Worm (Caenorhabditis elegans): Measurements from ENCODE around the gene C33H5.1.

C33H5.1 gene

DNA sequence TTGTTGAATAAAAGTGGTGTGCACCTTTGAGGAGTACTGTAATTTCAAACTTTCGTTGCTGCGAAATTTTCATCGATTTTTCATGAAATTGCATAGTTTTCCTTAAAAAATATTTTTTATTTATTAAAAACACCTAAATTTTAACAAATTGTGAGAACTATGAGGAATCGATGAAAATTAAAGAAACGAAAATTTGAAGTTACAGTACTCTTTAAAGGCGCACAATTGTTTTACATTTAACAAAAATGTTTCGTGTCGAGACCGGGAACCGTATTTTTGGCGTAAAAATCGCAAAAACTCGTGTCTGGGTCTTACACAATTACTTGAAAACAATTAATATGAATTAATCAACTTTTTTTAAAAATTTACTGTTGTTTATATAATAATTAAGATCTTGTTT, 38.5 kb upstream of the C33H5.1 start, which contains the start of gene rdl-1:
TSS of gene rdl-1 (minus strand) at position 101 of the 400 bp plus-strand sequence.
- TF ChIP-seq daf-12 (tag; optimal IDR thresholded peaks at IDR 0.05) (no peak), zag-1 (tag; optimal IDR thresholded peaks at IDR 0.05) (no peak), ceh-28 (tag; optimal IDR thresholded peaks at IDR 0.05) (no peak), sea-2 (GFP tag; optimal IDR thresholded peaks at IDR 0.05) (no peak), nfya-1 (tag; optimal IDR thresholded peaks at IDR 0.05; ENCODE audit: insufficient read depth) (no peak), nhr-43 (tag; optimal IDR thresholded peaks at IDR 0.05; ENCODE audit: poor library complexity, severe bottlenecking) (no peak)

DNA sequence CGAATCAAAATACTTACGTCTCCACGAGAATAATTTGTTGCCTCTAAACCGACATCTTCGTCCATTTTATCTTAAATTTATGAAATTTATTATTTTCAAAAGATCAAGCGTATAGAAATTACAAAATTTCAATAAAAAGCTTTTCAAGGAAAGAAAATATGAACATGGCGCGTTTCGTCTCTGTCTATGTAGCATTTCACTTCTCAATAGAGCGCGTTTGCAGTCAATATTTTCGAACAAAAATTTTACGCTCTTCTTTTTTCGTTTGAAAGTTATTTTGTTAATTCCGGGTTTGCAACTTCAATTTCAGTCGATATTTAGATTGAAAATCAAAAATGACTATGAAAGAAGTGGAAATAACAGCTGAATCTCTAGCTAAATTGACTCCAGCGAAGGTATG, 34.5 kb upstream of the C33H5.1 start, which contains the start of the genes hcf-1 and swd-2.2:
TSS of gene hcf-1 (minus strand) at position 70 of the 400 bp plus-strand sequence.
TSS of gene swd-2.2 (plus strand) at position 206 of the 400 bp plus-strand sequence.
- TF ChIP-seq pha-4 (tag; optimal IDR thresholded peaks at IDR 0.05) = peak; percentile 72
- TF ChIP-seq nhr-77 (tag; optimal IDR thresholded peaks at IDR 0.05) = no peak
- peak; percentile 3 for TF ChIP-seq elt-2 (tag; optimal IDR thresholded peaks at IDR 0.05)
- peak; percentile 5 for TF ChIP-seq R02D3.7 (tag; optimal IDR thresholded peaks at IDR 0.05)
- TF ChIP-seq nhr-23 (tag; optimal IDR thresholded peaks at IDR 0.05) = peak; percentile 28
- peak; percentile 75 for TF ChIP-seq lin-15B (tag; optimal IDR thresholded peaks at IDR 0.05)
- TF ChIP-seq lsy-12 (tag; optimal IDR thresholded peaks at IDR 0.05) = no peak
- TF ChIP-seq snpc-4 (tag; optimal IDR thresholded peaks at IDR 0.05) = peak; percentile 13

DNA sequence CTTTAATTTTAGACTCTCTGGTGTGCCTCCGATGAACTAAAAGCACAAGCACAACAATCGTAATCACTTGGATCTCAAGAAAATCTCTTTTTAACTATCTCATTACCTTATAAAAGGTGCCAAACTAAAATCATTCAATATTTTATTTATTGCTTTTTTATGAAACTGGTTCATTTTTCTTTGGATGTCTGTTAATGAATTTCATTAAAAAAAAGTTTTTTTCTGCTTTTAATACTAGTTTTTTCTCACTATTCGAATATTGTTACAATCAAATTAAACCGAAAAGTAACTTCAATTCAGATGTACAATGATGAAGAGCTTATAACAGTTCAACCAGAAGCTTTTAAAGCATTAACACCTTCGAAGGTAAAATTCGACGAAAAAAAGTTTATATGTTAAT, 33.0 kb upstream of the C33H5.1 start, which contains the start of gene swd-2.1:
TSS of gene swd-2.1 (plus strand) at position 301 of the 400 bp plus-strand sequence.
- TF ChIP-seq daf-12 (tag; optimal IDR thresholded peaks at IDR 0.05) (no peak), nhr-43 (tag; optimal IDR thresholded peaks at IDR 0.05; ENCODE audit: poor library complexity, severe bottlenecking) (no peak), aly-2 (tag; optimal IDR thresholded peaks at IDR 0.05) (no peak), ceh-82 (tag; optimal IDR thresholded peaks at IDR 0.05) (no peak), elt-3 (tag; optimal IDR thresholded peaks at IDR 0.05) (no peak), mdl-1 (tag; optimal IDR thresholded peaks at IDR 0.05) (no peak), pha-4 (tag; optimal IDR thresholded peaks at IDR 0.05) (no peak), ztf-4 (tag; optimal IDR thresholded peaks at IDR 0.05) (no peak), nfya-1 (tag; optimal IDR thresholded peaks at IDR 0.05; ENCODE audit: insufficient read depth) (no peak), ama-1 (optimal IDR thresholded peaks at IDR 0.05) (no peak), jun-1 (tag; optimal IDR thresholded peaks at IDR 0.05) (no peak), fkh-10 (GFP tag; optimal IDR thresholded peaks at IDR 0.05) (no peak), mml-1 (tag; optimal IDR thresholded peaks at IDR 0.05) (no peak)

DNA sequence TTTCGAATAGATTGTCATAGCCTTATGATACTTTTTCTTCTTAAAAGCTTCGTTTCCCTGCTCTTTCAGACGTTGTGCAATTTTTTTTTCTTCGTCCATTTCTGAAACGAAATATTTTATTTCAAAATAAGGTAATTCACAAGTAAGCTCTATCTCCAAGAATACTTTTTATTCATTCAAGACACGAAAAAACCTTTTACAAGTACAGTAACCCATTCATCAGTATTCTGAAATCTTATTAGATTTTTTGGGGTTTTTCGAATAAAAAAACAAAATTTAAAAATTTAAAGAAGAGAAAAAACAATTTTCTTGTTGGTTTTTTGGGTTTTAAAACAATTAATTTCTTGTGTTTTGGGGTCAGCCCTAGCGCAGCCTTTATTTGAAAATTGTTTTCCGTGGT, 29.8 kb upstream of the C33H5.1 start, which contains the start of gene rpap-3:
TSS of gene rpap-3 (minus strand) at position 101 of the 400 bp plus-strand sequence.
- TF ChIP-seq pqm-1 (tag; optimal IDR thresholded peaks at IDR 0.05) (no peak), nhr-12 (tag; optimal IDR thresholded peaks at IDR 0.05) (no peak), ceh-16 (tag; optimal IDR thresholded peaks at IDR 0.05) (no peak), mml-1 (tag; optimal IDR thresholded peaks at IDR 0.05) (no peak), zag-1 (tag; optimal IDR thresholded peaks at IDR 0.05) (no peak), daf-12 (tag; optimal IDR thresholded peaks at IDR 0.05) (no peak), nfya-1 (tag; optimal IDR thresholded peaks at IDR 0.05; ENCODE audit: insufficient read depth) (no peak), eor-1 (tag; optimal IDR thresholded peaks at IDR 0.05) (no peak), R02D3.7 (tag; optimal IDR thresholded peaks at IDR 0.05) (no peak), jun-1 (tag; optimal IDR thresholded peaks at IDR 0.05) (no peak), nhr-67 (tag; optimal IDR thresholded peaks at IDR 0.05) (no peak), tbx-2 (tag; optimal IDR thresholded peaks at IDR 0.05) (no peak), egl-5 (tag; optimal IDR thresholded peaks at IDR 0.05) (no peak), aly-2 (tag; optimal IDR thresholded peaks at IDR 0.05) (no peak), elt-3 (tag; optimal IDR thresholded peaks at IDR 0.05) (no peak), ztf-11 (tag; optimal IDR thresholded peaks at IDR 0.05) (no peak)

- no peak for TF ChIP-seq sea-2 (GFP tag; optimal IDR thresholded peaks at IDR 0.05)
- peak; percentile 40 for TF ChIP-seq elt-2 (tag; optimal IDR thresholded peaks at IDR 0.05)
- peak; percentile 18 for TF ChIP-seq pha-4 (tag; optimal IDR thresholded peaks at IDR 0.05)
These were observed 26.4 kb upstream of the C33H5.1 start, which contains the start of gene sec-10 for ce11 chrIV:7782292-7782691. Gene sec-10 (minus strand): TSS chrIV:7782499.

All from whole organism, L3 larva.